Fruit fly (Drosophila melanogaster) whole organism, prepupa: ENCODE data around the gene CG4702.

Experiments used
- CG16779 ChIP-seq: fragments of 200-800 bp; sonication (Bioruptor generic); optimal IDR thresholded peaks from 3 replicates; lab custom pipeline; 2017; ENCODE audit warnings: missing biosample characterization, mild to moderate bottlenecking, missing genetic modification characterization
- CG3919 ChIP-seq: fragments of 200-800 bp; sonication (Bioruptor generic); optimal IDR thresholded peaks from 3 replicates; lab custom pipeline; 2016; ENCODE audit warnings: missing biosample characterization, missing genetic modification characterization
- vri ChIP-seq: fragments of 200-800 bp; sonication (Bioruptor generic); optimal IDR thresholded peaks from 3 replicates; lab custom pipeline; 2016; ENCODE audit warnings: missing biosample characterization, mild to moderate bottlenecking, missing genetic modification characterization

DNA sequence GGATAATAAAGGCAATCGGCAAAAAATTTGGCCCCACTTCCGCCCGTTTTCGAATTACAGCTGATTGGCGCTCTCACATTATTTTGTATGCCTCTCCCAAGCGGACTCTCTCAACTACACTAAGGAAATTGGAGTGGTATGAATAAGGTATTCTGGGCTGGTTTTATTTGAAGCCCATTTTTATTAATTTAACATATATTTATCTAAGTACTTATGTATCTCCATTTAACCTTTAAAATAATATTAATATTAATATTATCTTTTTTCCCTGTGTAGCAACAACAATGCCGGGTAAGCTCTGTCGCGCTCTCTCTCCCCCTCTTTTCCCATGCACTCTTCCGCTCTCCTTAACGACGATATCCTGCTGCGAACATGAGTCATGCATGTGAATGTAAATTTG is 49.0 kb downstream of the CG4702 start:
- peak; percentile 82 for TF ChIP-seq CG3919 (GFP tag; lab: Kevin White, UChicago)
- TF ChIP-seq vri (GFP tag; lab: Kevin White, UChicago): peak; percentile 55
- TF ChIP-seq CG16779 (tag; lab: Kevin White, UChicago): peak; percentile 53
